Fruit fly (Drosophila melanogaster): ENCODE data around the gene hid.

The hid gene

DNA sequence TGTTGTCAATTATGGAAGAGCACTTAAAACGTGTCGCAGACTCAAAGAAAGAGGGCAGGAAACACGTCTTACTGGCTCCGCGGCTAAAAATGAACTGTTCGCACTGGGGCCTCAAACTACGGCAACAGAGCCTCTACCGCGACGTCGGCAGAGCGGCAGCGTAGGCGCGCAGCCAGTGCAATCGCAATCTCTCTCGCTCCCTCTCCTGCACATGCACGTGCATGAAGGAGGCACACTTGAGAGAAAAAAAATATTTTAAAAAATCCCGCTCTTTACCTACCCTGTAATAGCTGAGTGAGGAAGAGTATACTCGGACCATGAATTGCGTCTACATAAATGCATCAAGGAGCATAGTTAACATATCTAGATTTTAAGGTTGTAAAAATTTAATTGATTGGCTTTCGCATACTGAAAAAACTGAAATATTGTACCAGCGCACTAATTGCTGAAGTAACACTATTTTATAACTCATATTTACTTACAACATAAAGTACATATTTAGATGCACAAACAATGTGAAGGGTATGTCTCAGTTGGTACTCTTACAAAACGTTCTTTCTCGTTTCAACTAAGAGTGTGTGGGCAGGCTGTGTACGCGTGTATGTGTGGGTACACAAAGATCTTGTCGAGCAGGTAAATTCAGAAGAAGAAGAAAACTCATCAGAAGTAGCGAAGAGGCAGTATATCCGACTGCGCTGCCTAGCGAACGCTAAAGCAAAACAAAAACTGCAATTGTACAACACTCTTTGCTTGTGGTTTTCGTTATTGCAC is at the start of gene hid (continued):
- TF ChIP-seq Dbx (GFP tag; IDR thresholded peaks at IDR 0.05), result peak; percentile 51; the same call in 1 of the 3 replicates
- peak; percentile 29 for TF ChIP-seq CG31365 (tag; optimal IDR thresholded peaks at IDR 0.05)
- peak; percentile 80 for TF ChIP-seq CG12104 (GFP tag; optimal IDR thresholded peaks at IDR 0.05)
- peak; percentile 73 for TF ChIP-seq Vsx1 (GFP tag; optimal IDR thresholded peaks at IDR 0.05)
- peak in 1 of 2 experiments; percentile 68 for TF ChIP-seq Hr78 (GFP tag; optimal IDR thresholded peaks at IDR 0.05)
- TF ChIP-seq Dref (GFP tag; IDR thresholded peaks at IDR 0.05), result no peak
- no peak for TF ChIP-seq CG10321 (GFP tag; IDR thresholded peaks at IDR 0.05)
- TF ChIP-seq Ets97D (GFP tag; optimal IDR thresholded peaks at IDR 0.05), result peak; percentile 69
- TF ChIP-seq CG7357 (GFP tag; IDR thresholded peaks at IDR 0.05), result peak; percentile 73; the same call in 2 of the 3 replicates
- TF ChIP-seq corto (GFP tag; optimal IDR thresholded peaks at IDR 0.05), result peak; percentile 74
- TF ChIP-seq Sin3A (optimal IDR thresholded peaks at IDR 0.05), result no peak
- TF ChIP-seq H15 (GFP tag; IDR thresholded peaks at IDR 0.05), result 0 out of 3 replicates have a peak, but pooled peaks have one; percentile 44
- peak; percentile 85 for TF ChIP-seq CG4404 (GFP tag; IDR thresholded peaks at IDR 0.05)
- TF ChIP-seq CG7271 (tag; optimal IDR thresholded peaks at IDR 0.05), result peak; percentile 49
- TF ChIP-seq ro (GFP tag; IDR thresholded peaks at IDR 0.05), result peak; percentile 58; the same call in 1 of the 2 replicates
- TF ChIP-seq rib (GFP tag; IDR thresholded peaks at IDR 0.05), result no peak
- peak; percentile 65 for TF ChIP-seq gsb-n (tag; optimal IDR thresholded peaks at IDR 0.05)
- TF ChIP-seq ttk (GFP tag; IDR thresholded peaks at IDR 0.05), result peak; percentile 78
- TF ChIP-seq CG17359 (tag; optimal IDR thresholded peaks at IDR 0.05), result peak; percentile 79
- peak; percentile 80 for TF ChIP-seq cato (GFP tag; optimal IDR thresholded peaks at IDR 0.05; ENCODE audit: borderline replicate concordance)
- no peak for TF ChIP-seq Dp (GFP tag; optimal IDR thresholded peaks at IDR 0.05)
- TF ChIP-seq gsb (GFP tag; IDR thresholded peaks at IDR 0.05), result 0 out of 2 replicates have a peak, but pooled peaks have one; percentile 43
- TF ChIP-seq repo (GFP tag; optimal IDR thresholded peaks at IDR 0.05), result peak; percentile 71
- peak; percentile 26 for TF ChIP-seq CG6654 (GFP tag; optimal IDR thresholded peaks at IDR 0.05)
- peak; percentile 50 for TF ChIP-seq CG31388 (GFP tag; optimal IDR thresholded peaks at IDR 0.05)
- peak; percentile 55 for TF ChIP-seq CG6813 (GFP tag; optimal IDR thresholded peaks at IDR 0.05)
- peak; percentile 88 for TF ChIP-seq CG8924 (tag; optimal IDR thresholded peaks at IDR 0.05)
- TF ChIP-seq CG18764 (GFP tag; optimal IDR thresholded peaks at IDR 0.05), result peak; percentile 77
- TF ChIP-seq Ravus (GFP tag; IDR thresholded peaks at IDR 0.05), result peak; percentile 23; the same call in 1 of the 2 replicates
- TF ChIP-seq ranshi (GFP tag; IDR thresholded peaks at IDR 0.05), result peak; percentile 74; the same call in 1 of the 2 replicates
- peak; percentile 80 for TF ChIP-seq CG15269 (tag; optimal IDR thresholded peaks at IDR 0.05)
- TF ChIP-seq CG12769 (tag; optimal IDR thresholded peaks at IDR 0.05), result peak; percentile 82
- no peak for TF ChIP-seq NFAT (GFP tag; IDR thresholded peaks at IDR 0.05)
- peak; percentile 77; the same call in 1 of the 2 replicates for TF ChIP-seq klu (GFP tag; IDR thresholded peaks at IDR 0.05)
- peak; percentile 86 for TF ChIP-seq Abd-B (GFP tag; optimal IDR thresholded peaks at IDR 0.05)
- TF ChIP-seq br (optimal IDR thresholded peaks at IDR 0.05), result no peak
- TF ChIP-seq CG5953 (GFP tag; IDR thresholded peaks at IDR 0.05), result peak; percentile 57; the same call in 1 of the 2 replicates
- no peak for TF ChIP-seq ham (GFP tag; IDR thresholded peaks at IDR 0.05)
- no peak; the same call in 2 of the 3 replicates for TF ChIP-seq zen2 (GFP tag; IDR thresholded peaks at IDR 0.05; ENCODE audit: partially characterized antibody)
- peak; percentile 57 for TF ChIP-seq Myb (GFP tag; optimal IDR thresholded peaks at IDR 0.05)
- TF ChIP-seq CG18262 (tag; optimal IDR thresholded peaks at IDR 0.05), result peak; percentile 92
- TF ChIP-seq CG2120 (GFP tag; optimal IDR thresholded peaks at IDR 0.05), result peak; percentile 69
- TF ChIP-seq E2f2 (GFP tag; IDR thresholded peaks at IDR 0.05), result peak; percentile 55
- TF ChIP-seq row (GFP tag; IDR thresholded peaks at IDR 0.05), result peak; percentile 99
- TF ChIP-seq Bdp1 (GFP tag; optimal IDR thresholded peaks at IDR 0.05), result peak; percentile 74
- TF ChIP-seq Ssrp (tag; optimal IDR thresholded peaks at IDR 0.05), result peak; percentile 85
- peak; percentile 15 for TF ChIP-seq CG18011 (GFP tag; optimal IDR thresholded peaks at IDR 0.05)
- peak; percentile 73 for TF ChIP-seq CG12155 (GFP tag; optimal IDR thresholded peaks at IDR 0.05)
- TF ChIP-seq wek (GFP tag; optimal IDR thresholded peaks at IDR 0.05), result no peak

Data from whole organism, embryonic.